Fruit fly (Drosophila melanogaster) whole organism, wandering third instar larva: Measurements from ENCODE around the gene Lint-1.
A peak's percentile ranks its signal among the peaks of the same experiment; 100 is the strongest.

ENCODE experiments used
- Abd-B ChIP-seq: fragments of >200 bp; optimal IDR thresholded peaks from 2 replicates; lab custom pipeline; 2017; ENCODE audit warnings: missing biosample characterization, missing genetic modification characterization
- CG32264 ChIP-seq: fragments of 200-800 bp; sonication (Bioruptor generic); optimal IDR thresholded peaks from 2 replicates; lab custom pipeline; 2016; ENCODE audit warnings: missing biosample characterization, missing genetic modification characterization
- CG9705 ChIP-seq: fragments of 200-800 bp; sonication (Bioruptor generic); optimal IDR thresholded peaks from 2 replicates; lab custom pipeline; 2018; ENCODE audit warnings: missing biosample characterization, mild to moderate bottlenecking, missing genetic modification characterization
- CrebA ChIP-seq: fragments of 200-800 bp; sonication (Bioruptor generic); optimal IDR thresholded peaks from 2 replicates; lab custom pipeline; 2016; ENCODE audit warnings: missing biosample characterization, mild to moderate bottlenecking, missing genetic modification characterization, borderline replicate concordance
- Dif ChIP-seq: fragments of 200-275, 200-300 bp; sonication (Bioruptor generic); optimal IDR thresholded peaks from 2 replicates; lab custom pipeline; 2018; ENCODE audit warnings: missing biosample characterization, missing genetic modification characterization; ENCODE audit not compliant: partially characterized antibody
- Jra ChIP-seq: sonication (Bioruptor generic); optimal IDR thresholded peaks from 2 replicates; lab custom pipeline; 2016; ENCODE audit warnings: missing biosample characterization, missing genetic modification characterization
- Mio ChIP-seq: sonication (Bioruptor generic); optimal IDR thresholded peaks from 2 replicates; lab custom pipeline; 2016; ENCODE audit warnings: missing biosample characterization, missing genetic modification characterization
- Myc ChIP-seq: fragments of >200 bp; optimal IDR thresholded peaks from 2 replicates; lab custom pipeline; 2017
- N ChIP-seq: fragments of >200 bp; optimal IDR thresholded peaks from 2 replicates; lab custom pipeline; 2018; ENCODE audit warnings: missing biosample characterization, missing external identifiers, missing genetic modification characterization
- OdsH ChIP-seq: fragments of 200-800 bp; sonication (Bioruptor generic); optimal IDR thresholded peaks from 2 replicates; lab custom pipeline; 2016; ENCODE audit warnings: missing biosample characterization, mild to moderate bottlenecking, missing genetic modification characterization
- Rel ChIP-seq, 2 experiments: fragments of 200-800 bp; sonication (Bioruptor generic) in 1 of 2; optimal IDR thresholded peaks; 2 replicates in 1 of 2; 3 replicates in 1 of 2; lab custom pipeline; 2016 to 2019; ENCODE audit warnings: mild to moderate bottlenecking in 2 of 2, missing biosample characterization in 2 of 2, missing genetic modification characterization in 2 of 2, moderate library complexity in 1 of 2
- Sp1 ChIP-seq: fragments of 200-800 bp; sonication (Bioruptor generic); optimal IDR thresholded peaks from 3 replicates; lab custom pipeline; 2019; ENCODE audit warnings: missing biosample characterization, mild to moderate bottlenecking, missing genetic modification characterization, moderate library complexity
- Vsx2 ChIP-seq: fragments of 200-300, 225-300 bp; sonication (Bioruptor generic); optimal IDR thresholded peaks from 2 replicates; lab custom pipeline; 2018; ENCODE audit warnings: missing biosample characterization, missing genetic modification characterization; ENCODE audit not compliant: partially characterized antibody
- br ChIP-seq: fragments of 200-800 bp; sonication (Bioruptor generic); optimal IDR thresholded peaks from 2 replicates; lab custom pipeline; 2016; ENCODE audit warnings: missing biosample characterization, missing genetic modification characterization
- brk ChIP-seq: fragments of 200-800 bp; sonication (Bioruptor generic); optimal IDR thresholded peaks from 2 replicates; lab custom pipeline; 2016; ENCODE audit warnings: missing biosample characterization, mild to moderate bottlenecking, missing genetic modification characterization
- dl ChIP-seq, 2 experiments: fragments of 175-275, 200-275 bp in 1 of 2; fragments of 200-275 bp in 1 of 2; sonication (Bioruptor generic); optimal IDR thresholded peaks; lab custom pipeline; 2018; ENCODE audit warnings: mild to moderate bottlenecking in 2 of 2, missing biosample characterization in 2 of 2, missing genetic modification characterization in 2 of 2, moderate library complexity in 2 of 2; ENCODE audit not compliant: partially characterized antibody in 2 of 2, insufficient read depth in 1 of 2
- dmrt93B ChIP-seq: fragments of 200-800 bp; sonication (Bioruptor generic); optimal IDR thresholded peaks from 2 replicates; lab custom pipeline; 2018; ENCODE audit warnings: missing biosample characterization, mild to moderate bottlenecking, missing genetic modification characterization
- dsf ChIP-seq: sonication (Bioruptor generic); optimal IDR thresholded peaks from 2 replicates; lab custom pipeline; 2016; ENCODE audit warnings: missing biosample characterization, missing genetic modification characterization, borderline replicate concordance
- ey ChIP-seq: fragments of 200-800 bp; sonication (Bioruptor generic); optimal IDR thresholded peaks from 2 replicates; lab custom pipeline; 2016; ENCODE audit warnings: missing biosample characterization, missing genetic modification characterization
- foxo ChIP-seq, 2 experiments: fragments of 200-800 bp; sonication (Bioruptor generic); optimal IDR thresholded peaks; 2 replicates in 1 of 2; 3 replicates in 1 of 2; lab custom pipeline; 2016 to 2017; ENCODE audit warnings: missing biosample characterization in 2 of 2, missing genetic modification characterization in 2 of 2
- fru ChIP-seq: fragments of 200-800 bp; sonication (Bioruptor generic); optimal IDR thresholded peaks from 3 replicates; lab custom pipeline; 2016; ENCODE audit warnings: missing biosample characterization, mild to moderate bottlenecking, missing genetic modification characterization
- h ChIP-seq: fragments of 200-800 bp; sonication (Bioruptor generic); optimal IDR thresholded peaks from 3 replicates; lab custom pipeline; 2016; ENCODE audit warnings: missing biosample characterization, mild to moderate bottlenecking, missing genetic modification characterization
- jim ChIP-seq: fragments of 175-275, 200-325 bp; sonication (Bioruptor generic); optimal IDR thresholded peaks from 2 replicates; lab custom pipeline; 2016; ENCODE audit warnings: missing biosample characterization, mild to moderate bottlenecking, missing genetic modification characterization
- lola ChIP-seq: fragments of >200 bp; optimal IDR thresholded peaks from 2 replicates; lab custom pipeline; 2017; ENCODE audit warnings: missing biosample characterization, missing genetic modification characterization
- pan ChIP-seq: fragments of >200 bp; optimal IDR thresholded peaks from 2 replicates; lab custom pipeline; 2017
- psq ChIP-seq: fragments of 200-800 bp; sonication (Bioruptor generic); optimal IDR thresholded peaks from 3 replicates; lab custom pipeline; 2017; ENCODE audit warnings: missing biosample characterization, mild to moderate bottlenecking, missing genetic modification characterization, moderate library complexity
- rgr ChIP-seq: fragments of 200-800 bp; sonication (Bioruptor generic); optimal IDR thresholded peaks from 3 replicates; lab custom pipeline; 2016; ENCODE audit warnings: missing biosample characterization, mild to moderate bottlenecking, missing genetic modification characterization
- sage ChIP-seq: fragments of 200-800 bp; sonication (Bioruptor generic); optimal IDR thresholded peaks from 2 replicates; lab custom pipeline; 2016; ENCODE audit warnings: missing biosample characterization, mild to moderate bottlenecking, missing genetic modification characterization
- sv ChIP-seq: fragments of 200-800 bp; sonication (Bioruptor generic); optimal IDR thresholded peaks from 3 replicates; lab custom pipeline; 2016; ENCODE audit warnings: missing biosample characterization, missing genetic modification characterization
- usp ChIP-seq: fragments of >200 bp; optimal IDR thresholded peaks from 2 replicates; lab custom pipeline; 2017; ENCODE audit warnings: missing biosample characterization, missing genetic modification characterization
- woc ChIP-seq: sonication (Bioruptor generic); optimal IDR thresholded peaks from 2 replicates; lab custom pipeline; 2016; ENCODE audit warnings: missing biosample characterization, mild to moderate bottlenecking, missing genetic modification characterization

Lint-1 gene

DNA sequence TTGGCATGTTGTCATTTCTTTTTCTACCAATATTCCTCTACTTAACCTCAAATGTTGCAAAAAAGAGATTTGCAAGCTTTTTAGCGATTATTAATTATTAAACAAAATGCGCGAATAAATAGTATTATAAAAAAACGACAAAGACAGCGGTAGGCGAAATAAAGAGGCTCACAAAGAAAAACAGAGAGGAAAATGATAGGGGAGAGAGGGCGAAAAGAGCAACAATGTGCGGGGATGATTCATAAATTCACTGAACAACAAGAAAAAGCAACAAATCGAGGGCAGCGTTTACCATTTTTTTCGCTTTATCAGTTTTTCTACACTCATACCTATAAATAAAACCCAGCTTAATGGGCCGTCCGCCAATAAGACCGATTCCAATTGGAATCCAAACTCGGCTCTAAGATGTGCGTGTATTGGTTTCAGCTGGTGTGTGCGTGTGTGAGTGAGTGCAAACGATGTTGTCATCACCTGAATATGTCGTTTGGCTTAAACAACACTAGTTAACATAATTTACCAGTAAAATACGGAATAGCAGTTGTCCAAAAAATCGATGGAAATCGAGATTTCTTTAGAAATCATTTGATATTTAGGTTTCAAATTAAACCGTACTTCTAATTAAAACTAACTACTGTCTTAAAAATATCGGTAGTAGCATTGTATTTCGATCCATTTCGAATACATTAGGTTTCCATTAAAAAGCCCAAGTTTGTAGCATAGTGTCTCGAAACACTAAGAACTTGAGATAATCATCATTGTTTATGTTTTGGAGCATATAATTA is 6.9 kb downstream of the Lint-1 start:
- TF ChIP-seq psq (GFP tag; lab: Kevin White, UChicago) (peak; percentile 16), foxo (GFP tag; optimal IDR thresholded peaks at IDR 0.05; lab: Kevin White, UChicago) (peak in 1 of 2 experiments; percentile 24), Dif (GFP tag; lab: Kevin White, UChicago) (no peak)
- TF ChIP-seq, all 38 proteins: peak for 2

DNA sequence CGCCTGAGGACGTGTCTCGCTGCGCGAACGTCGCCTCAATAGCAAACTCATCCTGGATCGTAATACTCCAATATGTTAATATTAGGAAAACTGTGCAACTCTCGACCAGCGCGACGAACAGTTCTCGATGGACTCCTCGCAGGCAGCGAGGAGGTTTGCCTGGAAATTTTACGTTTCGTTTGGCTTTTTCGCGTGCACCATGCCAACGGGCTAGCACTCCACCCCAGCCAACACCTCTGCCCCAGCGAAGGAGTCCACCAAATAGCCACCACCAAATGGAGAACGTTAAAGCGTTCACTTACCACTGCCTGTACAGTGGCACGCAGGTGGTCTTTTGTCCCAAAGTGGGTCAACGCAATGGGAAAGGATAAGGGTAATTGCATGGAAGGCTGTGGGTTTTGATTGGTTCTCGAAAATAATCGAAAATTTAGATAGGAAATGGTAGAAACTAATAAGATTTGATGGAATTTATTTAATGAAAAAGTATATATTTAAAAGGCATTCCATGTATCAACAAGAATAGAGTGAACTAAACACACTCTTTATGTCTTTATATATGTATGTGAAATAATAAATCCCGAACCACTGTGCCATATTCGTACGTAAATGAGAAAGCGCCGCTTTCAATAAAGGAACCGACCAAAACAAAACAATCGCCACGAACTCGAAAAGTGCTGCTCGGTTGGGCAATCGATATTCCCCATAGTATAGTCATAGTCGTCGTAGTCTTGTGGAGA is 10.8 kb downstream of the Lint-1 start, which contains the start of gene CG32668:
Gene CG32668 (minus strand): TSS at position 51 of the 737 bp plus-strand sequence.
- TF ChIP-seq fru (GFP tag; lab: Kevin White, UChicago) (no peak), sv (GFP tag; lab: Kevin White, UChicago) (no peak), CG32264 (GFP tag; lab: Kevin White, UChicago) (no peak), Myc (lab: Kevin White, UChicago) (no peak), woc (GFP tag; lab: Kevin White, UChicago) (no peak), dsf (GFP tag; lab: Kevin White, UChicago) (no peak), usp (GFP tag; lab: Kevin White, UChicago) (no peak), Jra (GFP tag; lab: Kevin White, UChicago) (no peak), jim (GFP tag; lab: Kevin White, UChicago) (no peak), rgr (GFP tag; lab: Kevin White, UChicago) (no peak), Rel (GFP tag; optimal IDR thresholded peaks at IDR 0.05; lab: Kevin White, UChicago) (no peak), Rel (tag; optimal IDR thresholded peaks at IDR 0.05; lab: Kevin White, UChicago) (no peak), Sp1 (GFP tag; lab: Kevin White, UChicago) (no peak), sage (GFP tag; lab: Kevin White, UChicago) (no peak), dmrt93B (GFP tag; lab: Kevin White, UChicago) (no peak), Vsx2 (GFP tag; lab: Kevin White, UChicago) (no peak), Abd-B (GFP tag; lab: Kevin White, UChicago) (no peak), dl (GFP tag; optimal IDR thresholded peaks at IDR 0.05; lab: Kevin White, UChicago; ENCODE audit: insufficient read depth in 1 of 2, partially characterized antibody in 2 of 2) (no peak), br (no peak), OdsH (GFP tag; lab: Kevin White, UChicago) (no peak), CrebA (GFP tag; lab: Kevin White, UChicago) (no peak)
- TF ChIP-seq, all 38 proteins: peak for 0

dm6 chrX:11168958-11169357 is 19.8 kb downstream of the Lint-1 start, which contains the start of gene Antdh:
Gene Antdh, minus strand, starts transcription at chrX:11169058.
- TF ChIP-seq foxo (GFP tag; optimal IDR thresholded peaks at IDR 0.05; lab: Kevin White, UChicago) (no peak), pan (lab: Kevin White, UChicago) (no peak), CG9705 (no peak), Vsx2 (GFP tag; lab: Kevin White, UChicago) (no peak), N (GFP tag; lab: Kevin White, UChicago) (no peak), Rel (GFP tag; optimal IDR thresholded peaks at IDR 0.05; lab: Kevin White, UChicago) (no peak), Rel (tag; optimal IDR thresholded peaks at IDR 0.05; lab: Kevin White, UChicago) (no peak), Dif (GFP tag; lab: Kevin White, UChicago) (no peak), br (no peak), ey (GFP tag; lab: Kevin White, UChicago) (no peak), CrebA (GFP tag; lab: Kevin White, UChicago) (no peak), lola (GFP tag; lab: Kevin White, UChicago) (no peak), jim (GFP tag; lab: Kevin White, UChicago) (no peak), psq (GFP tag; lab: Kevin White, UChicago) (no peak), Mio (GFP tag; lab: Kevin White, UChicago) (no peak), brk (no peak), h (GFP tag; lab: Kevin White, UChicago) (no peak), dl (GFP tag; optimal IDR thresholded peaks at IDR 0.05; lab: Kevin White, UChicago; ENCODE audit: insufficient read depth in 1 of 2, partially characterized antibody in 2 of 2) (no peak), Jra (GFP tag; lab: Kevin White, UChicago) (no peak)
